Worm (Caenorhabditis elegans) whole organism, early embryonic: ENCODE measurements around the gene pms-2.

Source experiments
- ama-1 ChIP-seq: fragments of 150-350 bp; optimal IDR thresholded peaks from 2 replicates; lab custom pipeline; 2014
- ceh-36 ChIP-seq: sonication (generic microtip); optimal IDR thresholded peaks from 2 replicates; lab custom pipeline; 2016; ENCODE audit warnings: missing genetic modification characterization, inconsistent platforms, missing compliant biosample characterization
- ets-7 ChIP-seq: sonication (generic microtip); optimal IDR thresholded peaks from 2 replicates; lab custom pipeline; 2016; ENCODE audit warnings: missing genotype, missing genetic modification characterization, missing compliant biosample characterization
- flt-1 ChIP-seq: fragments of 200-800 bp; sonication (Bioruptor generic); IDR thresholded peaks from 2 replicates; pipeline ENCODE4 v1.3.6; 2022; ENCODE audit warnings: missing genetic modification characterization, missing compliant biosample characterization
- hmg-4 ChIP-seq: fragments of 200-800 bp; sonication (Bioruptor generic); optimal IDR thresholded peaks from 2 replicates; lab custom pipeline; 2018; ENCODE audit warnings: mild to moderate bottlenecking, missing genetic modification characterization, missing compliant biosample characterization
- tbx-37 ChIP-seq: fragments of 200-800 bp; sonication (Bioruptor generic); conservative IDR thresholded peaks from 2 replicates; pipeline ENCODE4 v1.3.6; 2022; ENCODE audit warnings: missing genetic modification reagents, missing genetic modification characterization, missing compliant biosample characterization

DNA sequence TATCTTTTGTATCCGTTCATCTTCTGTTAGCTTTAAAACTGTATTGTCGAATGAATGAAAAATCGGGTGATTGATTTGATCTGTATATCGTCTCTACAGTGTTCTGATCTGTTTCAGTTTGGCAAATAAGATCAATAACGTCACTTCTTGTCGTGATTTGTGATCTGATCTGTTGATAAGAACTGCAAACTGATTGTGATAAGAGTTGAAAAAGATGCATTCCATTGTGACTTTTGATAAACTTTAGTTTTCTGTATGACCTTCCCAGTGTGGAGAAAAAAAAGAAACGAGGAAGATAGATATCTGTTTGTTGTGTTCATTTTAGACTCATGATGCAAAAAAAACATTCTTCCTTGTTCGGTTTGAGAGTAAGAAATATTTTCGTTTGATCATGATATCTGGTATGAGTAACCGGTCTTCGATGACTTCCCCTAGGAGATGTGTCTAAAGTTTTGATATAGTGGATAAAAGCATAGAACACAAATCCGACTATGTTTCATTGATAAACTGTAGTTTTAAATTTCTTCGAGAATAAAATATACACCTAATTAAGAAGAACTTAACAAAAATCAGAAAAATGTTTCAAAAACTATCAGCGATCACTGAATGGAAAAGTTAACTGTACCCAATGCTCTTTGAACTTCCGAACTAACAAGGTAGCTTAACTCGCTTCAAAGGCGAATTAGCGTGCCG is 44.5 kb upstream of the pms-2 start:
- no peak for TF ChIP-seq ets-7 (tag; lab: Kevin White, UChicago)
- no peak for TF ChIP-seq ceh-36 (tag; lab: Kevin White, UChicago)
- no peak for TF ChIP-seq ama-1 (lab: Kevin White, UChicago)
- TF ChIP-seq hmg-4: no peak
- no peak for TF ChIP-seq tbx-37 (GFP tag; lab: Robert Waterston, UW)
- no peak for TF ChIP-seq flt-1
